Worm (Caenorhabditis elegans) whole organism, young adult: Measurements from ENCODE around the gene fbxb-19.

Source experiments
- B0019.2 ChIP-seq: fragments of 200-800 bp; sonication (Bioruptor generic); conservative IDR thresholded peaks from 2 replicates; pipeline ENCODE4 v1.3.6; 2022; ENCODE audit warnings: missing genetic modification reagents, missing genetic modification characterization, missing compliant biosample characterization
- B0261.1 ChIP-seq: sonication (generic microtip); optimal IDR thresholded peaks from 2 replicates; lab custom pipeline; 2016; ENCODE audit warnings: mild to moderate bottlenecking, missing genetic modification characterization, moderate library complexity, missing compliant biosample characterization
- B0336.3 ChIP-seq: fragments of 200-800 bp; sonication (Bioruptor generic); IDR thresholded peaks from 2 replicates; pipeline ENCODE4 v1.3.6; 2022; ENCODE audit warnings: missing genetic modification characterization, missing compliant biosample characterization
- F22D6.2 ChIP-seq: sonication (generic microtip); optimal IDR thresholded peaks from 2 replicates; lab custom pipeline; 2016; ENCODE audit warnings: mild to moderate bottlenecking, missing genetic modification characterization, missing compliant biosample characterization
- F55B11.4 ChIP-seq: sonication (generic microtip); optimal IDR thresholded peaks from 2 replicates; lab custom pipeline; 2016; ENCODE audit warnings: missing compliant biosample characterization, missing genetic modification characterization, borderline replicate concordance; ENCODE audit not compliant: insufficient read depth
- K12H6.12 ChIP-seq: fragments of 200-800 bp; sonication (Bioruptor generic); optimal IDR thresholded peaks from 2 replicates; lab custom pipeline; 2018; ENCODE audit warnings: mild to moderate bottlenecking, missing genetic modification characterization, missing compliant biosample characterization
- T26A5.8 ChIP-seq: sonication (generic microtip); optimal IDR thresholded peaks from 2 replicates; lab custom pipeline; 2016; ENCODE audit warnings: missing genetic modification characterization, missing compliant biosample characterization
- aptf-2 ChIP-seq: fragments of 200-800 bp; sonication (Bioruptor generic); conservative IDR thresholded peaks from 2 replicates; pipeline ENCODE4 v1.3.6; 2022; ENCODE audit warnings: missing genetic modification reagents, missing genetic modification characterization, missing compliant biosample characterization
- aptf-3 ChIP-seq: fragments of 200-800 bp; sonication (Bioruptor generic); IDR thresholded peaks from 2 replicates; pipeline ENCODE4 v1.3.6; 2022; ENCODE audit warnings: missing genetic modification characterization, missing compliant biosample characterization
- atf-7 ChIP-seq: sonication (generic microtip); optimal IDR thresholded peaks from 2 replicates; lab custom pipeline; 2017; ENCODE audit warnings: mild to moderate bottlenecking, missing genetic modification characterization, missing compliant biosample characterization
- attf-5 ChIP-seq: fragments of 200-800 bp; sonication (Bioruptor generic); optimal IDR thresholded peaks from 2 replicates; lab custom pipeline; 2018; ENCODE audit warnings: mild to moderate bottlenecking, missing genetic modification characterization, missing compliant biosample characterization
- bed-1 ChIP-seq: fragments of 200-800 bp; sonication (Bioruptor generic); IDR thresholded peaks from 2 replicates; pipeline ENCODE4 v1.3.6; 2022; ENCODE audit warnings: missing genetic modification reagents, missing genetic modification characterization, missing compliant biosample characterization
- bed-2 ChIP-seq: fragments of 200-800 bp; sonication (Bioruptor generic); IDR thresholded peaks from 2 replicates; pipeline ENCODE4 v1.3.6; 2022; ENCODE audit warnings: missing genetic modification reagents, missing genetic modification characterization, missing compliant biosample characterization
- ceh-100 ChIP-seq: fragments of 200-800 bp; sonication (Bioruptor generic); IDR thresholded peaks from 2 replicates; pipeline ENCODE4 v1.3.6; 2022; ENCODE audit warnings: missing genetic modification reagents, missing genetic modification characterization, missing compliant biosample characterization
- ceh-40 ChIP-seq: fragments of 200-800 bp; sonication (Bioruptor generic); IDR thresholded peaks from 2 replicates; pipeline ENCODE4 v1.3.6; 2022; ENCODE audit warnings: missing genetic modification characterization, missing compliant biosample characterization
- efl-1 ChIP-seq: fragments of 150-350 bp; optimal IDR thresholded peaks from 2 replicates; lab custom pipeline; 2014; ENCODE audit warnings: missing biosample characterization, missing genetic modification reagents, missing genetic modification characterization
- egl-44 ChIP-seq: fragments of 200-800 bp; sonication (Bioruptor generic); IDR thresholded peaks from 2 replicates; pipeline ENCODE4 v1.3.6; 2022; ENCODE audit warnings: missing genetic modification reagents, missing genetic modification characterization, missing compliant biosample characterization
- ets-4 ChIP-seq: fragments of 200-800 bp; sonication (Bioruptor generic); optimal IDR thresholded peaks from 2 replicates; lab custom pipeline; 2018; ENCODE audit warnings: mild to moderate bottlenecking, missing genetic modification characterization, missing compliant biosample characterization
- fkh-3 ChIP-seq: sonication (generic microtip); optimal IDR thresholded peaks from 2 replicates; lab custom pipeline; 2016; ENCODE audit warnings: mild to moderate bottlenecking, missing genetic modification characterization, missing compliant biosample characterization
- hmg-1.2 ChIP-seq: fragments of 200-800 bp; sonication (Bioruptor generic); IDR thresholded peaks from 2 replicates; pipeline ENCODE4 v1.3.6; 2022; ENCODE audit warnings: missing genetic modification reagents, missing genetic modification characterization, missing compliant biosample characterization
- hmg-20 ChIP-seq: fragments of 200-800 bp; sonication (Bioruptor generic); IDR thresholded peaks from 2 replicates; pipeline ENCODE4 v1.3.6; 2022; ENCODE audit warnings: missing genetic modification reagents, missing genetic modification characterization, missing compliant biosample characterization
- let-526 ChIP-seq: fragments of 200-800 bp; sonication (Bioruptor generic); IDR thresholded peaks from 2 replicates; pipeline ENCODE4 v1.3.6; 2022; ENCODE audit warnings: missing genetic modification reagents, missing genetic modification characterization, missing compliant biosample characterization
- lir-1 ChIP-seq: fragments of 200-800 bp; sonication (Bioruptor generic); conservative IDR thresholded peaks from 2 replicates; pipeline ENCODE4 v1.3.6; 2022; ENCODE audit warnings: missing genetic modification reagents, missing genetic modification characterization, missing compliant biosample characterization
- mcd-1 ChIP-seq: fragments of 200-800 bp; sonication (Bioruptor generic); IDR thresholded peaks from 2 replicates; pipeline ENCODE4 v1.3.6; 2022; ENCODE audit warnings: missing genetic modification reagents, missing genetic modification characterization, missing compliant biosample characterization
- sdz-38 ChIP-seq: sonication (generic microtip); optimal IDR thresholded peaks from 2 replicates; lab custom pipeline; 2016; ENCODE audit warnings: missing genotype, missing genetic modification characterization, missing compliant biosample characterization
- sea-2 ChIP-seq: fragments of 200-800 bp; sonication (Bioruptor generic); IDR thresholded peaks from 2 replicates; pipeline ENCODE4 v1.3.6; 2022; ENCODE audit warnings: missing genetic modification characterization, missing compliant biosample characterization
- sptf-2 ChIP-seq: fragments of 200-800 bp; sonication (Bioruptor generic); optimal IDR thresholded peaks from 2 replicates; lab custom pipeline; 2018; ENCODE audit warnings: mild to moderate bottlenecking, missing genetic modification characterization, missing compliant biosample characterization
- xnd-1 ChIP-seq: sonication (generic microtip); optimal IDR thresholded peaks from 2 replicates; lab custom pipeline; 2016; ENCODE audit warnings: missing genotype, missing genetic modification reagents, missing genetic modification characterization, missing compliant biosample characterization
- zim-3 ChIP-seq: sonication (generic microtip); optimal IDR thresholded peaks from 2 replicates; lab custom pipeline; 2017; ENCODE audit warnings: mild to moderate bottlenecking, missing genetic modification characterization, moderate library complexity, missing compliant biosample characterization
- ztf-22 ChIP-seq: fragments of 200-800 bp; sonication (Bioruptor generic); optimal IDR thresholded peaks from 2 replicates; lab custom pipeline; 2018; ENCODE audit warnings: mild to moderate bottlenecking, missing genetic modification characterization, moderate library complexity, missing compliant biosample characterization
- ztf-26 ChIP-seq: sonication (generic microtip); optimal IDR thresholded peaks from 2 replicates; lab custom pipeline; 2017; ENCODE audit warnings: missing genetic modification characterization, missing compliant biosample characterization

fbxb-19 gene

DNA sequence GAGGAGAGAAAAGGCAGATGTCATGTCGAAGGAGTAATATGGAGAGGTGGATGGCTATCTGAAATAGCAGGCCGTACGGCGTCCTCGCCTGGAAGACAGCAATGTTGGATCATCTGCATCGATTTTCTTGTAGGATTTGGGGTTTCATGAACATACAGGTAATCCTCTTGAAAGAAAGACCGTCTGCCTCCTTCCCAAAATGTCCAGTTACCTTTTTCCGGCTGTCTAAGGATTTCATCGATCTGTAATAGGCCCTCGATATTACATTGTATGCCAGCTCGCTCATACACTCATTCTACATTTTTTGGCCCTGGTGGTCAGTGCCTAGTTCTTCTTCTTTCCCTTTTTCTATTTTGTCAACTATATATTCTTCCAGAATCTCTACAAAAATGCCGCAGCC, 33.4 kb upstream of the fbxb-19 start, which contains the start of the genes fbxb-5 and btb-8:
Gene fbxb-5, minus strand, starts transcription at position 101 of the 400 bp plus-strand sequence.
Gene btb-8, plus strand, starts transcription at position 377 of the 400 bp plus-strand sequence.
- no peak for TF ChIP-seq ceh-100 (GFP tag; lab: Robert Waterston, UW)
- TF ChIP-seq B0019.2 (GFP tag; lab: Robert Waterston, UW): no peak
- TF ChIP-seq F55B11.4 (tag; lab: Kevin White, UChicago): no peak
- TF ChIP-seq B0336.3 (GFP tag; lab: Robert Waterston, UW): no peak
- TF ChIP-seq sea-2 (GFP tag; lab: Robert Waterston, UW): no peak
- no peak for TF ChIP-seq ztf-22 (GFP tag; lab: Kevin White, UChicago)
- TF ChIP-seq hmg-1.2 (GFP tag; lab: Robert Waterston, UW): no peak
- TF ChIP-seq fkh-3 (tag; lab: Kevin White, UChicago): no peak
- TF ChIP-seq egl-44 (GFP tag; lab: Robert Waterston, UW): no peak
- no peak for TF ChIP-seq attf-5 (GFP tag; lab: Kevin White, UChicago)
- TF ChIP-seq xnd-1 (tag; lab: Kevin White, UChicago): no peak
- TF ChIP-seq zim-3: no peak
- TF ChIP-seq mcd-1: no peak
- no peak for TF ChIP-seq T26A5.8 (tag; lab: Kevin White, UChicago)
- TF ChIP-seq hmg-20: no peak

DNA sequence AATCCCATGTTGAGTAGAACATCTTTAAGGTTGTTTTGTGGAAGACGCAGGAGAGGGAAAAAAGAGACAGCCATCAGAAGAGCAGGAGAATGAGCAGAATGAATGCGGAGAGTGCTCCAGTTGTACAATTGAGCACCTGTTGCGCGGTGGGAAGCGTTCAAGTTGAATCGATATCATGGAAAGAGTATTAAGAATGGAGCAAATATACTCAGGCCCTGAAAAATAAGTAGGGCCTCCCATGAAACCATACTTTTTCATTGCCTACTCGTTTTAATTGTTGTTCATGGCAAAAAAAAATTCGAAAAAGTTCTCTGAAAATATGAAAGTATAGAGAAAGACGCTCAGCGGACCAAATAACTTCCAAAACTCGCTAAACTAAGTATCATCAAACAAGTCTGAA, 30.2 kb upstream of the fbxb-19 start, which contains the start of gene fbxb-48:
Gene fbxb-48, minus strand, starts transcription at position 101 of the 400 bp plus-strand sequence.
- TF ChIP-seq F22D6.2 (tag; lab: Kevin White, UChicago) (no peak), lir-1 (GFP tag; lab: Robert Waterston, UW) (no peak), B0261.1 (tag; lab: Kevin White, UChicago) (no peak), K12H6.12 (tag; lab: Kevin White, UChicago) (no peak), sdz-38 (tag; lab: Kevin White, UChicago) (no peak), atf-7 (tag; lab: Kevin White, UChicago) (no peak), sptf-2 (no peak), ets-4 (GFP tag; lab: Kevin White, UChicago) (no peak)

DNA sequence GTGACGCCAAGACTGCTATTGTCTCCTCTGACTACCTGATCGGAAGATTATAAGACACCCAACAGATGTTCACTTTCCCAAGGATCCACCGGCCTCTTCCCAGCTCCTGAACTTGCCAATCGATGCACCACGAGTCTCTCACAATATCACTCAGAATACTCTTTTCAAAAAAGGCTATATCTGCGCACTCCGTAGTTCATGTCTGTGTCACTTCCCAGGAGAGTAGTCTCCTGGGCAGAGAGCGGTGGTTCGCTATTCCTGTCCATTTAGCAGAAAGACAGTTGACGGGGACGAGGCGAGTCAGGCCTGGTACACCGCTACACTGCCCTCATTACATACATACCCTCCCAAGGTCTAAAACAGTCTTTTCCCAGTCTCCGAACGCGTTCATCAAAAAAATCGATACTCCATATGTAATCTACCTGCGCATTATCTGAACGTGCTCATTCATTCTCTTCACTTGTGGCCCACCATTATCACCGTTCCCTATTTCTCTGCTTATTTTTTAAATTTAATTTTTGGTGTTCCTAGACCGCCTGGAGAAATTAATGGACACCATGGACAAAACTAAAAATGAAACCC, 25.9 kb upstream of the fbxb-19 start, which contains the start of gene btb-6:
Gene btb-6, plus strand, starts transcription at position 532 of the 582 bp plus-strand sequence.
- TF ChIP-seq let-526 (GFP tag; lab: Robert Waterston, UW) (no peak), aptf-2 (GFP tag; lab: Robert Waterston, UW) (peak; percentile 97), bed-1 (GFP tag; lab: Robert Waterston, UW) (0 out of 2 replicates have a peak, but pooled peaks have one; percentile 47), aptf-3 (GFP tag; lab: Robert Waterston, UW) (peak; percentile 87; the same call in 1 of the 2 replicates)

DNA sequence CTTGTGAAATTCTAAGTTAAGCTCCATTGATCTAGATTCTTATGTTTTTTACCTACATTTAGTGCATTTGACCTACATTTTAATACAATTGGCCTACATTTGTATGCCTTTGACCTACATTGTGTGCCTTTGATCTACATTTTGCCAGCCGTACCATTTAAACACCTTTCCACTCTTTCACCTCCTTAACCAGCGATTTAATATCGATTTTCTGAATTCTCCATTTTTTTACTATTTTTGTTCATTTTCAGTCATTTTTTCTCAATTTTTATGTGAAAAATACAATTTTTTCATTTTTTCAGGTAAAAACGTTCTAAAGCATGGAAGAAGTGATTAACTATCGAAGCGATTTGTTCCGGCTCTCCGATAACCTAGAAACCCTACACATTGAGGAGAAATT, 24.0 kb upstream of the fbxb-19 start, which contains the start of gene btb-7:
Gene btb-7, plus strand, starts transcription at position 301 of the 400 bp plus-strand sequence.
- TF ChIP-seq efl-1 (GFP tag; lab: Kevin White, UChicago): peak; percentile 47
- no peak for TF ChIP-seq ceh-40
- no peak for TF ChIP-seq bed-2

DNA sequence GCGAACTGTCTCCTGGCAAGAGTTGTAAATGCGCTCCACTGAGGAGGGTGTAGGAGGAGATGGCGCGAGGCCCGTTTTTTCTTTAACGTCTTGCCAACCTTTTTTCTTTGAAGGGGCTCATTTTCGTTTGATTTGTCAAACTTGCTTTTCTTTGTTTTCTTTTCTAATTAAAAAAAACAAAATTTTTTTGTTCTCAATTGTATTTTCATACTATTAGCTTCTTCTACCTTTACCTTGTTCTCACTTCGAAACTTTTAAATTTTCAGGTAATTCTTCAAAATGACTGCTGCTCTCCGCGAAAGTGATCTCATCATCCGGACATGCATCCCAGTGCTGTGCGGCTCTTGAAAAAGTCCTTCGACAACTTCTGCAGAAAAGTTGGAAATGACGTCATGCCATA, 21.0 kb upstream of the fbxb-19 start, which contains the start of gene fbxa-184:
Gene fbxa-184, plus strand, starts transcription at position 301 of the 400 bp plus-strand sequence.
- TF ChIP-seq aptf-2 (GFP tag; lab: Robert Waterston, UW): peak; percentile 81
- TF ChIP-seq ztf-26 (tag; lab: Kevin White, UChicago): no peak
- TF ChIP-seq, all 124 proteins: peak for 1
